Fruit fly (Drosophila melanogaster): Measurements from ENCODE around the gene Octbeta1R.

Octbeta1R gene

DNA sequence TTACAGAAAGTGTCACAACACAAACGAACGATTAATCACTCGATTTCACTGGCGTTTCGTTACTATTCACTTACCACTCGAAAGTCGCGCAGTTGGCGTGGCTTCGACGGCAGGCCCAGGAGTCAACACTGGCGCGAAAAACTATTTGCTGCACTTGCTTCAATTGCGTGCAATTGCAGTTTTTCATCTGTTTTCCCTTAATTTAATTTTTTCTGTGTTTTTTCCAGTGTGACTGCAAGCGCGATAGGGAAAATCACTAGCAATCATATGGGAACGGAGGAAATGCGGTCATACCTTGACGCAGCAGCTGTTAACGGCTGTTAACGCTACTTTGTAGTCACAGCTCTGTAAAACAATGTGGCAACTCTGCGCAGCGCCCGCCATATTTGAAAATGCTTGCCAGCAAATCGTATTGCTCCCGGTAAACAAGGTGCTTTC lies 50.6 kb downstream of the Octbeta1R start, which contains the start of gene AdipoR (continued):
- TF ChIP-seq aop (GFP tag; IDR thresholded peaks at IDR 0.05) (peak; percentile 9; the same call in 1 of the 2 replicates), CG6689 (GFP tag; IDR thresholded peaks at IDR 0.05) (no peak), fd64A (GFP tag; optimal IDR thresholded peaks at IDR 0.05) (peak; percentile 5), CG14441 (GFP tag; IDR thresholded peaks at IDR 0.05) (no peak), Sry-β (GFP tag; optimal IDR thresholded peaks at IDR 0.05) (no peak), MBD-R2 (GFP tag; IDR thresholded peaks at IDR 0.05) (peak; percentile 84)

- 0 out of 3 replicates have a peak, but pooled peaks have one; percentile 17 for TF ChIP-seq CG16813 (GFP tag; IDR thresholded peaks at IDR 0.05; ENCODE audit: partially characterized antibody)
- peak; percentile 93 for TF ChIP-seq Adf1 (GFP tag; IDR thresholded peaks at IDR 0.05)
- 0 out of 2 replicates have a peak, but pooled peaks have one; percentile 4 for TF ChIP-seq slbo (GFP tag; IDR thresholded peaks at IDR 0.05)
- no peak for TF ChIP-seq CG5953 (GFP tag; IDR thresholded peaks at IDR 0.05)
- TF ChIP-seq CG7556 (GFP tag; optimal IDR thresholded peaks at IDR 0.05) = no peak
- TF ChIP-seq Deaf1 (tag; optimal IDR thresholded peaks at IDR 0.05) = peak; percentile 32
- no peak for TF ChIP-seq chn (GFP tag; optimal IDR thresholded peaks at IDR 0.05)
- 0 out of 2 replicates have a peak, but pooled peaks have one; percentile 19 for TF ChIP-seq gsb (GFP tag; IDR thresholded peaks at IDR 0.05)
- 0 out of 4 replicates have a peak, but pooled peaks have one; percentile 64 for TF ChIP-seq chinmo (GFP tag; IDR thresholded peaks at IDR 0.05; ENCODE audit: partially characterized antibody)
These were observed 53.3 kb downstream of the Octbeta1R start, which contains the start of gene bond for dm6 chr3R:22550306-22550812. bond (plus strand) TSS chr3R:22550680.

- TF ChIP-seq vvl (GFP tag; IDR thresholded peaks at IDR 0.05) = 0 out of 2 replicates have a peak, but pooled peaks have one; percentile 31
- no peak for TF ChIP-seq prd (optimal IDR thresholded peaks at IDR 0.05)
- TF ChIP-seq prd (GFP tag; IDR thresholded peaks at IDR 0.05) = 0 out of 3 replicates have a peak, but pooled peaks have one; percentile 13
- TF ChIP-seq crol (GFP tag; IDR thresholded peaks at IDR 0.05) = no peak
- TF ChIP-seq slbo (GFP tag; IDR thresholded peaks at IDR 0.05) = 0 out of 2 replicates have a peak, but pooled peaks have one; percentile 25
- TF ChIP-seq MBD-R2 (GFP tag; IDR thresholded peaks at IDR 0.05) = no peak
- peak; percentile 57 for TF ChIP-seq Med (GFP tag)
- no peak for TF ChIP-seq pzg (GFP tag; optimal IDR thresholded peaks at IDR 0.05)
These were observed 55.7 kb downstream of the Octbeta1R start for dm6 chr3R:22552686-22553085.

- TF ChIP-seq row (GFP tag; IDR thresholded peaks at IDR 0.05) (no peak), CG12942 (GFP tag; optimal IDR thresholded peaks at IDR 0.05) (no peak), Dref (GFP tag; IDR thresholded peaks at IDR 0.05) (no peak), abd-A (tag; optimal IDR thresholded peaks at IDR 0.05) (peak; percentile 6), CG18476 (GFP tag; optimal IDR thresholded peaks at IDR 0.05) (no peak), pzg (GFP tag; optimal IDR thresholded peaks at IDR 0.05) (no peak), grau (tag; optimal IDR thresholded peaks at IDR 0.05) (no peak), CG2678 (tag; optimal IDR thresholded peaks at IDR 0.05) (no peak), CG33557 (GFP tag; optimal IDR thresholded peaks at IDR 0.05) (no peak), z (GFP tag; IDR thresholded peaks at IDR 0.05) (no peak), Drgx (GFP tag; IDR thresholded peaks at IDR 0.05) (no peak), stc (GFP tag; IDR thresholded peaks at IDR 0.05) (no peak), Hr78 (GFP tag; optimal IDR thresholded peaks at IDR 0.05) (peak in 1 of 2 experiments; percentile 26), CG7928 (GFP tag; optimal IDR thresholded peaks at IDR 0.05) (no peak), CG13775 (GFP tag; optimal IDR thresholded peaks at IDR 0.05) (no peak), CG16815 (GFP tag; optimal IDR thresholded peaks at IDR 0.05) (no peak), CG17612 (GFP tag; IDR thresholded peaks at IDR 0.05) (no peak), NC2β (GFP tag; optimal IDR thresholded peaks at IDR 0.05) (no peak), Ets65A (GFP tag) (peak; percentile 41), ranshi (GFP tag; IDR thresholded peaks at IDR 0.05) (no peak), Sox100B (GFP tag; optimal IDR thresholded peaks at IDR 0.05) (no peak), BtbVII (GFP tag; optimal IDR thresholded peaks at IDR 0.05) (no peak), hth (optimal IDR thresholded peaks at IDR 0.05) (no peak), GATAe (GFP tag; conservative IDR thresholded peaks at IDR 0.05) (no peak), Side (GFP tag; optimal IDR thresholded peaks at IDR 0.05) (no peak), B-H1 (GFP tag; IDR thresholded peaks at IDR 0.05) (no peak)
These were observed 60.2 kb downstream of the Octbeta1R start for dm6 chr3R:22557100-22557741.
